Worm (Caenorhabditis elegans): ENCODE results near the gene H40L08.3.

DNA sequence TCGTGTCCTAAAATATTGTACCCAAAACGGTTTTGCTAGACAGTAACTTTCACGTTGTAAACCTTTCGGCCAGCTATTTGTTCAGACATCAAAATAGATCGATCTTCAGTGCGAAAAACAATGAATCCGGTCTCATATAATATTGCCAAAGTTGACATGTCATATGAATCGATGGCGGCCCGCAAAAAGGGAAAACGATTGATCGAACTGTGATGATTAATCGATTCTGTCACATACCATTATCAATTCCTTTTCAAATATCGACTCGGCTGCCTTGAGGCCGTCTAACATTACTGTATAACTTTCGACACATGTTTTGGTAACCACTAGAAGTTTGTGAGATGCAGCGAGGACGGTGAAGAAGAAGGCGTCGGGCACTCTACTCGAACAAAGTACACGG is 3.0 kb downstream of the H40L08.3 start:
- TF ChIP-seq nhr-28 (tag; optimal IDR thresholded peaks at IDR 0.05) (no peak), unc-62 (GFP tag; optimal IDR thresholded peaks at IDR 0.05) (no peak), pha-4 (tag; optimal IDR thresholded peaks at IDR 0.05) (no peak), ztf-11 (tag; optimal IDR thresholded peaks at IDR 0.05) (no peak), ceh-39 (tag; optimal IDR thresholded peaks at IDR 0.05) (no peak), elt-3 (tag; optimal IDR thresholded peaks at IDR 0.05) (no peak), mab-5 (tag; optimal IDR thresholded peaks at IDR 0.05) (no peak), lin-32 (GFP tag; optimal IDR thresholded peaks at IDR 0.05) (no peak), nhr-237 (tag; optimal IDR thresholded peaks at IDR 0.05) (no peak), M03D4.4 (tag; optimal IDR thresholded peaks at IDR 0.05) (no peak), sem-2 (GFP tag; optimal IDR thresholded peaks at IDR 0.05) (no peak)

Measured in whole organism, mixed stage, embryonic.